Fruit fly (Drosophila melanogaster) S2 (cell line): ENCODE results near the gene Decay.
A peak's percentile ranks its signal among the peaks of the same experiment; 100 is the strongest.

ENCODE experiments used
- CG8478 ChIP-seq: fragments of >200 bp; optimal IDR thresholded peaks from 2 replicates; lab custom pipeline; 2018
- CTCF ChIP-seq, 2 experiments: fragments of >200 bp; optimal IDR thresholded peaks; 2 replicates each; lab custom pipeline; 2018

Decay gene

DNA sequence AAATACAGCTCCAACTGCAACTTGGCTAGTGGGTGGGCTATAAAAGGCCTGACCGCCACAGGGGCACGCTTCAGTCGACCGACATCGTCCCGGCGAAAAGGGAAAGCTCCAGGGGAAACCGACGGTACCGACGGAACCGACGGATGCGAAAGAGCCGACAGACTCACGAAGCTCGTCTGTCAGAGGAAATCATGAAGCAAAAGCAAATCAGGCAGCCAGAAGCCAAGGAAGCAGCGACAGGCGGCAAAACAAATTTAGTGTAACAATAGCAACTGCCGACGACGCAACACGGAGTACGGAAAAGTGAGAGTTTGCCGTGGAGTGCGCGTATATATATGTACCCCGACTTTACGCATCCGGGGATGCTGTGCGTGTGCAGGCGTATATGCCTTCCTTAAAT is 23.8 kb downstream of the Decay start, which contains the start of gene Gyc89Db:
Gene Gyc89Db (plus strand): TSS at position 78 of the 400 bp plus-strand sequence.
- TF ChIP-seq CTCF (optimal IDR thresholded peaks at IDR 0.05; lab: Kevin White, UChicago) (no peak), CG8478 (no peak)

- TF ChIP-seq CG8478: no peak
- no peak for TF ChIP-seq CTCF (optimal IDR thresholded peaks at IDR 0.05; lab: Kevin White, UChicago)
Measured at dm6 chr3R:16476472-16476871, 24.4 kb downstream of the Decay start.

dm6 chr3R:16472301-16472700 is 28.5 kb downstream of the Decay start, which contains the start of gene Gyc89Da:
Gene Gyc89Da, plus strand, starts transcription at chr3R:16472601.
- TF ChIP-seq CG8478 (no peak), CTCF (optimal IDR thresholded peaks at IDR 0.05; lab: Kevin White, UChicago) (no peak)

DNA sequence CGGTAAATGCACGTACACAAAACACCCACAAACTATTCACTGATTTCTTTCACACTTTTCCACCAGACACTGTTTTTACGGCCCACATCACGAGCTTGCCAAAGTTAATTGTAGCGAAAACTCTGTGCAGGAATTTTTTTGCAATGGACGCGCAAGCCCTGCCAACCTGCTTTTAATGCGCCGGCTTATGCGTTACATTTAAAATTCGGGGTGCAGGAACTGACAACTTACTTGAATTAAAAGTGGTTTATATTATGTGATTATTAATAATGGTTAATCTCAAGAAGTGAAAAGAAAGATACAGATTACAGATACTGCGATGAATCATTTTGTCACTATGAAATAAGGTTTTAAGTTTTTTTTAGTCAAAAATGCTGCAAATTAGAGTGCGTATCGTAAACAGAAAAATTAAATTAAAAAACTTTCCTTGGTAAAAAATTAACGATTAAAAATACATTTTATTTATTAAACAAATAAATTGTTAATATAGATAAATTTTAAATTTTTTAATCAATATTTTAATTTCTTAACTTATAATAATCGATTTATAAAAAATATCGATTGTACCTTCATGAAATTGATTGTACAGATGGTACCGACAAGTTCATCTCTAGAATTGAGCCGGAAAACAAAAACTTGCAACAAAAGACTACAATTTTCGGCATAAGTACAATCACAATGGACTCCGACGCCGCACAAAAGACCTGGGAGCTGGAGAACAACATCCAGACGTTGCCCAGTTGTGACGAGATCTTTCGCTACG is 31.2 kb downstream of the Decay start, which contains the start of the genes CG42232 and CSN5:
Gene CG42232 (minus strand): TSS at position 163 of the 763 bp plus-strand sequence.
Gene CSN5 (plus strand): TSS at position 599 of the 763 bp plus-strand sequence.
- TF ChIP-seq CTCF (optimal IDR thresholded peaks at IDR 0.05; lab: Kevin White, UChicago): no peak
- no peak for TF ChIP-seq CG8478

DNA sequence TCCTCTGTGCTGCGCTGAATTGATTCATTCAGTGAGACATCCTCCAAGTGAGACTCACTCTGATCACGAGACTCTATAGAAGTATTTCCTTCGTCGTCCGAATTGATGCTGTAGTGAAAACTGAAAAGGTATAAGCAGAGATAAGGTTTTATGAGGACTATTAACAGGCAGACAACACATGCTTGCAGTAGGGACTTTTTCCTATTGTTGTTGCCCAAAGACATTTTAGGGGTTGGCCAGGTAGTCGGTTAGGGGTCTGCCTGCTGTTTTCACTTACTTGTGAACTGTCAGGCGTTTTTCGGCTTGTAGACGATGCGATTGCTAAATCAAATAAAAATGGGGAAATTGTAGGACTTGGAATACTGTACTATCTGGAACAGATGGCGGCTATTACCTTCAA is 32.3 kb downstream of the Decay start:
- no peak for TF ChIP-seq CTCF (optimal IDR thresholded peaks at IDR 0.05; lab: Kevin White, UChicago)
- no peak for TF ChIP-seq CG8478

- TF ChIP-seq CTCF (optimal IDR thresholded peaks at IDR 0.05; lab: Kevin White, UChicago) (no peak), CG8478 (no peak)
Measured at dm6 chr3R:16456607-16457006, 44.2 kb downstream of the Decay start.

DNA sequence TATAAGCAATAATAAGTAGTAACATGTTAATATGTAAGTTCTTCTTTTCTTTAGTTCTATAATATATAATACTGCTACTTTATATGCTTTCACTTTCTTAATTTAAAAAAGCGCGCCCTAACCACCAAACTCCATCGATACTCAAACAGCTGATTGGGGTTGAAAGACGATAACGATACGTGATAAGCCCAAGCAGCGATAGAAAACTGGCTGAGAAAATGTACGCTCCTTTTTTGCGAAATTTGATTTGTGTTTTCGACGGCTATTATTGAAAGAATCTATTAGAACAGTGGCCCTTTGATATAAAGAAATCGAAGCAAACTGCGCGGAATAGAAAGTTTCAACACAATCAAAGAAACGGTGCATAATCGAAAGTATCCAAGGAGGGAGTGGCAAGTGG is 45.0 kb downstream of the Decay start, which contains the start of gene CG14883:
Gene CG14883 (plus strand): TSS at position 178 of the 400 bp plus-strand sequence.
- no peak for TF ChIP-seq CTCF (optimal IDR thresholded peaks at IDR 0.05; lab: Kevin White, UChicago)
- no peak for TF ChIP-seq CG8478

dm6 chr3R:16454192-16454591 is 46.7 kb downstream of the Decay start, which contains the start of gene CG10405:
Gene CG10405, plus strand, starts transcription at chr3R:16454492.
- TF ChIP-seq CG8478 (no peak), CTCF (optimal IDR thresholded peaks at IDR 0.05; lab: Kevin White, UChicago) (no peak)

DNA sequence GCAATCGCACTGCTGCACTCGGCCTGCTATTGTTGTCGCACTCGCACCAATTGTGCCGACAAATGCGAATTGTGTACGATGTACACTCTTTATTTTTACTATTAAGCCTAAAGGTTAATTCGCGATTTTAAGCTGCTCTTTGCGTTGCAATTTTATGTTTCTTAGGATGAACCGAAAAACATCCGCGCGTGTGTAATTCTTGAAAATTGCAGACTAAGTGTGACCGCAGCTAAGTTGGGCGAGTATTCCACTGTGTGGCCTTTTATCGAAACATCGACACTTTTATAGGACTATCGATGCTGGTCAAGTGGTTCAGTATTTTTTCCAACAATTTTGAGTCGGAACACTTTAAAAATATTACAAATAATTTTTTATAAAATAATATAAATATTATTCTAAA is 47.3 kb downstream of the Decay start, which contains the start of gene Pak3:
Gene Pak3 (minus strand): TSS at position 225 of the 400 bp plus-strand sequence.
- peak in 1 of 2 experiments; percentile 24 for TF ChIP-seq CTCF (optimal IDR thresholded peaks at IDR 0.05; lab: Kevin White, UChicago)
- TF ChIP-seq CG8478: no peak

- TF ChIP-seq CTCF (optimal IDR thresholded peaks at IDR 0.05; lab: Kevin White, UChicago): no peak
- TF ChIP-seq CG8478: no peak
Measured at dm6 chr3R:16452954-16453587, 47.8 kb downstream of the Decay start.

dm6 chr3R:16449187-16449973 is 51.5 kb downstream of the Decay start:
- TF ChIP-seq CG8478 (no peak), CTCF (optimal IDR thresholded peaks at IDR 0.05; lab: Kevin White, UChicago) (no peak)
